Fruit fly (Drosophila melanogaster) whole organism, prepupa: Measurements from ENCODE around the gene dpr19.

ENCODE experiments used
- CG6792 ChIP-seq: fragments of 200-800 bp; sonication (Bioruptor generic); optimal IDR thresholded peaks from 3 replicates; lab custom pipeline; 2016; ENCODE audit warnings: missing biosample characterization, missing genetic modification characterization
- CG6854 ChIP-seq: fragments of 200-800 bp; sonication (Bioruptor generic); optimal IDR thresholded peaks from 2 replicates; lab custom pipeline; 2017; ENCODE audit warnings: missing biosample characterization, mild to moderate bottlenecking, missing genetic modification characterization
- Sox102F ChIP-seq: fragments of 200-800 bp; sonication (Bioruptor generic); optimal IDR thresholded peaks from 2 replicates; lab custom pipeline; 2016; ENCODE audit warnings: missing biosample characterization, mild to moderate bottlenecking, missing genetic modification characterization
- cyc ChIP-seq: fragments of 200-800 bp; sonication (Bioruptor generic); optimal IDR thresholded peaks from 3 replicates; lab custom pipeline; 2016; ENCODE audit warnings: missing biosample characterization, missing genetic modification characterization
- lz ChIP-seq: fragments of 200-800 bp; sonication (Bioruptor generic); optimal IDR thresholded peaks from 3 replicates; lab custom pipeline; 2016; ENCODE audit warnings: missing biosample characterization, missing genetic modification characterization
- net ChIP-seq: fragments of 200-800 bp; sonication (Bioruptor generic); optimal IDR thresholded peaks from 3 replicates; lab custom pipeline; 2016; ENCODE audit warnings: missing biosample characterization, missing genetic modification characterization
- ss ChIP-seq, 2 experiments: fragments of 200-800 bp; sonication (Bioruptor generic); optimal IDR thresholded peaks; 2 replicates in 1 of 2; 3 replicates in 1 of 2; lab custom pipeline; 2017 to 2018; ENCODE audit warnings: mild to moderate bottlenecking in 2 of 2, missing biosample characterization in 2 of 2, missing genetic modification characterization in 2 of 2, moderate library complexity in 1 of 2

DNA sequence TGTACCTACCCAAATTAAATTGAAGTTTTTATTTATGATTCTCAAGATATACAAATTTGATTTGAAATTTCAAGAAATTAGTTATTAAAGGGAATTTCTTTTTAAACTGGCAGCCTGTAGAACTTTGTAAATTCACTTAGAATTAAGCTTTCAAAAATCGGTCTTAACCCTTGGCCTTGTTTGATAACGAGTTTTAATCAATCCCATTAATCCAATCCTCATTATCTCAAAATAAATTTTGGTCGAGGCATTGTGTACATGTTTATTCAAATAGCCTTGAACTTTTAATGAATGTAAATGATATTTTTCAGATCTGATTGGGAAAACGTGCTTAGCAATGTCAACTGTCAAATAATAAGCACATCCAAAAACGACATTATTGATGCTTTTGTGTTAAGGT lies 36.1 kb upstream of the dpr19 start:
- TF ChIP-seq lz: no peak
- no peak for TF ChIP-seq Sox102F (GFP tag; lab: Kevin White, UChicago)
- TF ChIP-seq cyc (GFP tag; lab: Kevin White, UChicago): no peak
- TF ChIP-seq ss (GFP tag; optimal IDR thresholded peaks at IDR 0.05; lab: Kevin White, UChicago): no peak
- TF ChIP-seq net (GFP tag; lab: Kevin White, UChicago): no peak
- no peak for TF ChIP-seq CG6792
- TF ChIP-seq CG6854 (GFP tag; lab: Kevin White, UChicago): no peak
